Worm (Caenorhabditis elegans) whole organism, L3 larva: Measurements from ENCODE around the gene F49F1.11.

Source experiments
- aly-2 ChIP-seq: fragments of 150-350 bp; optimal IDR thresholded peaks from 2 replicates; lab custom pipeline; 2014; ENCODE audit warnings: missing biosample characterization, missing genetic modification characterization
- egl-5 ChIP-seq: fragments of 150-350 bp; optimal IDR thresholded peaks from 2 replicates; lab custom pipeline; 2017; ENCODE audit warnings: missing biosample characterization, missing genetic modification reagents, missing genetic modification characterization, inconsistent platforms
- nhr-12 ChIP-seq: fragments of 150-350 bp; optimal IDR thresholded peaks from 2 replicates; lab custom pipeline; 2014; ENCODE audit warnings: missing biosample characterization, missing genetic modification characterization
- nhr-77 ChIP-seq: fragments of 150-350 bp; optimal IDR thresholded peaks from 2 replicates; lab custom pipeline; 2014; ENCODE audit warnings: missing biosample characterization, missing genetic modification characterization
- snpc-4 ChIP-seq: fragments of 150-350 bp; optimal IDR thresholded peaks from 2 replicates; lab custom pipeline; 2014; ENCODE audit warnings: missing biosample characterization, missing genetic modification characterization

- TF ChIP-seq nhr-77 (tag; lab: Kevin White, UChicago) = no peak
- no peak for TF ChIP-seq snpc-4
- TF ChIP-seq nhr-12 (tag; lab: Kevin White, UChicago) = no peak
- no peak for TF ChIP-seq aly-2 (tag; lab: Kevin White, UChicago)
- no peak for TF ChIP-seq egl-5 (tag; lab: Kevin White, UChicago)
Observed at ce11 chrIV:4139022-4139421, 2.2 kb downstream of the F49F1.11 start, which contains the start of gene F49F1.10.
